Worm (Caenorhabditis elegans) whole organism, young adult: ENCODE results near the gene ins-15.

Experiments
- F55B11.4 ChIP-seq: sonication (generic microtip); optimal IDR thresholded peaks from 2 replicates; lab custom pipeline; 2016; ENCODE audit warnings: missing compliant biosample characterization, missing genetic modification characterization, borderline replicate concordance; ENCODE audit not compliant: insufficient read depth
- Y67H2A.10 ChIP-seq: fragments of 200-800 bp; sonication (Bioruptor generic); conservative IDR thresholded peaks from 2 replicates; pipeline ENCODE4 v1.3.6; 2022; ENCODE audit warnings: missing genetic modification reagents, missing genetic modification characterization, missing compliant biosample characterization
- Y95B8A.8 ChIP-seq: fragments of 200-800 bp; sonication (Bioruptor generic); IDR thresholded peaks from 2 replicates; pipeline ENCODE4 v1.3.6; 2022; ENCODE audit warnings: missing genetic modification reagents, missing genetic modification characterization, missing compliant biosample characterization
- ama-1 ChIP-seq, 3 experiments: fragments of 150-350 bp in 1 of 3; sonication (generic microtip) in 2 of 3; optimal IDR thresholded peaks; 2 replicates each; lab custom pipeline; 2014 to 2018; ENCODE audit warnings: missing biosample characterization in 2 of 3, missing genetic modification characterization in 2 of 3, missing genetic modification reagents in 2 of 3
- aptf-2 ChIP-seq: fragments of 200-800 bp; sonication (Bioruptor generic); conservative IDR thresholded peaks from 2 replicates; pipeline ENCODE4 v1.3.6; 2022; ENCODE audit warnings: missing genetic modification reagents, missing genetic modification characterization, missing compliant biosample characterization
- athp-1 ChIP-seq: sonication (generic microtip); optimal IDR thresholded peaks from 2 replicates; lab custom pipeline; 2017; ENCODE audit warnings: mild to moderate bottlenecking, missing genetic modification characterization, missing compliant biosample characterization
- bed-1 ChIP-seq: fragments of 200-800 bp; sonication (Bioruptor generic); IDR thresholded peaks from 2 replicates; pipeline ENCODE4 v1.3.6; 2022; ENCODE audit warnings: missing genetic modification reagents, missing genetic modification characterization, missing compliant biosample characterization
- ceh-40 ChIP-seq: fragments of 200-800 bp; sonication (Bioruptor generic); IDR thresholded peaks from 2 replicates; pipeline ENCODE4 v1.3.6; 2022; ENCODE audit warnings: missing genetic modification characterization, missing compliant biosample characterization
- dpl-1 ChIP-seq: fragments of 150-350 bp; optimal IDR thresholded peaks from 2 replicates; lab custom pipeline; 2014; ENCODE audit warnings: missing biosample characterization, missing genetic modification reagents, missing genetic modification characterization
- efl-1 ChIP-seq: fragments of 150-350 bp; optimal IDR thresholded peaks from 2 replicates; lab custom pipeline; 2014; ENCODE audit warnings: missing biosample characterization, missing genetic modification reagents, missing genetic modification characterization
- mes-4 ChIP-seq: sonication (generic microtip); optimal IDR thresholded peaks from 2 replicates; lab custom pipeline; 2016; ENCODE audit warnings: missing genotype, missing genetic modification characterization, missing compliant biosample characterization
- nhr-120 ChIP-seq: fragments of 200-800 bp; sonication (Bioruptor generic); IDR thresholded peaks from 2 replicates; pipeline ENCODE4 v1.3.6; 2022; ENCODE audit warnings: missing genetic modification characterization, missing compliant biosample characterization
- nhr-80 ChIP-seq: sonication (generic microtip); optimal IDR thresholded peaks from 2 replicates; lab custom pipeline; 2016; ENCODE audit warnings: missing genetic modification characterization, missing compliant biosample characterization

ce11 chrII:6742614-6743013 is 1.9 kb downstream of the ins-15 start, which contains the start of gene F41G3.6:
- TF ChIP-seq ama-1 (optimal IDR thresholded peaks at IDR 0.05; lab: Kevin White, UChicago) (no peak), ama-1 (GFP tag; optimal IDR thresholded peaks at IDR 0.05; lab: Kevin White, UChicago) (no peak), efl-1 (GFP tag; lab: Kevin White, UChicago) (no peak), F55B11.4 (tag; lab: Kevin White, UChicago) (no peak), nhr-80 (tag; lab: Kevin White, UChicago) (no peak), Y95B8A.8 (no peak), nhr-120 (GFP tag; lab: Robert Waterston, UW) (no peak), bed-1 (GFP tag; lab: Robert Waterston, UW) (no peak), ceh-40 (GFP tag; lab: Robert Waterston, UW) (no peak), athp-1 (tag; lab: Kevin White, UChicago) (no peak), Y67H2A.10 (GFP tag; lab: Robert Waterston, UW) (no peak), aptf-2 (GFP tag; lab: Robert Waterston, UW) (no peak), dpl-1 (GFP tag; lab: Kevin White, UChicago) (no peak), mes-4 (tag; lab: Kevin White, UChicago) (no peak)
